Fruit fly (Drosophila melanogaster) whole organism, embryonic: ENCODE data around the gene CG32984.

Experiments
- CG10267 ChIP-seq: fragments of 200-800 bp; sonication (Bioruptor generic); optimal IDR thresholded peaks from 2 replicates; lab custom pipeline; 2018; ENCODE audit warnings: missing biosample characterization, mild to moderate bottlenecking, missing genetic modification characterization, moderate library complexity
- CG10431 ChIP-seq: fragments of 200-800 bp; sonication (Bioruptor generic); optimal IDR thresholded peaks from 3 replicates; lab custom pipeline; 2018; ENCODE audit warnings: missing biosample characterization, mild to moderate bottlenecking, missing genetic modification characterization
- CG10654 ChIP-seq: fragments of 200-800 bp; sonication (Bioruptor generic); optimal IDR thresholded peaks from 2 replicates; lab custom pipeline; 2016; ENCODE audit warnings: missing biosample characterization, missing genetic modification characterization
- CG11456 ChIP-seq: fragments of 200-800 bp; sonication (Bioruptor generic); IDR thresholded peaks from 3 replicates; pipeline ENCODE4 v1.3.6; 2022; ENCODE audit warnings: missing biosample characterization, missing genetic modification characterization
- CG12769 ChIP-seq: fragments of 200-800 bp; sonication (Bioruptor generic); optimal IDR thresholded peaks from 2 replicates; lab custom pipeline; 2019; ENCODE audit warnings: missing biosample characterization, mild to moderate bottlenecking, missing genetic modification characterization, moderate library complexity
- CG13624 ChIP-seq: fragments of 200-800 bp; sonication (Bioruptor generic); optimal IDR thresholded peaks from 2 replicates; lab custom pipeline; 2016; ENCODE audit warnings: missing biosample characterization, missing genetic modification characterization
- CG14441 ChIP-seq: fragments of 200-800 bp; sonication (Bioruptor generic); IDR thresholded peaks from 2 replicates; pipeline ENCODE4 v1.3.6; 2022; ENCODE audit warnings: missing biosample characterization, missing genetic modification characterization
- CG14667 ChIP-seq: fragments of 200-800 bp; sonication (Bioruptor generic); IDR thresholded peaks from 2 replicates; pipeline ENCODE4 v1.3.6; 2022; ENCODE audit warnings: missing biosample characterization, missing genetic modification characterization
- CG14860 ChIP-seq: fragments of 200-800 bp; sonication (Bioruptor generic); IDR thresholded peaks from 3 replicates; pipeline ENCODE4 v1.3.6; 2022; ENCODE audit warnings: missing biosample characterization, missing genetic modification characterization; ENCODE audit not compliant: partially characterized antibody
- CG14965 ChIP-seq: fragments of 200-800 bp; sonication (Bioruptor generic); optimal IDR thresholded peaks from 2 replicates; lab custom pipeline; 2016; ENCODE audit warnings: missing biosample characterization, missing genetic modification characterization, borderline replicate concordance
- CG1792 ChIP-seq: fragments of 200-800 bp; sonication (Bioruptor generic); optimal IDR thresholded peaks from 2 replicates; lab custom pipeline; 2016; ENCODE audit warnings: missing biosample characterization, missing genetic modification characterization
- CG2712 ChIP-seq: fragments of 200-800 bp; optimal IDR thresholded peaks from 3 replicates; lab custom pipeline; 2019; ENCODE audit warnings: missing biosample characterization, mild to moderate bottlenecking, missing genetic modification characterization, moderate library complexity
- CG3065 ChIP-seq: fragments of 200-800 bp; sonication (Bioruptor generic); optimal IDR thresholded peaks from 2 replicates; lab custom pipeline; 2016; ENCODE audit warnings: missing biosample characterization, missing genetic modification characterization
- CG31441 ChIP-seq: fragments of 200-800 bp; sonication (Bioruptor generic); IDR thresholded peaks from 2 replicates; pipeline ENCODE4 v1.3.6; 2022; ENCODE audit warnings: missing biosample characterization, missing genetic modification characterization
- CG33557 ChIP-seq: fragments of 200-800 bp; sonication (Bioruptor generic); optimal IDR thresholded peaks from 2 replicates; lab custom pipeline; 2019; ENCODE audit warnings: missing biosample characterization, mild to moderate bottlenecking, missing genetic modification characterization, moderate library complexity
- CG7839 ChIP-seq: fragments of 200-800 bp; sonication (Bioruptor generic); optimal IDR thresholded peaks from 3 replicates; lab custom pipeline; 2018; ENCODE audit warnings: missing biosample characterization, mild to moderate bottlenecking, missing genetic modification characterization, moderate library complexity
- CG8089 ChIP-seq: fragments of 200-800 bp; sonication (Bioruptor generic); optimal IDR thresholded peaks from 3 replicates; lab custom pipeline; 2016; ENCODE audit warnings: missing biosample characterization, missing genetic modification characterization
- CG9215 ChIP-seq: fragments of 200-800 bp; sonication (Bioruptor generic); IDR thresholded peaks from 2 replicates; pipeline ENCODE4 v1.3.6; 2022; ENCODE audit warnings: missing biosample characterization, missing genetic modification characterization
- CG9437 ChIP-seq: fragments of 200-800 bp; sonication (Bioruptor generic); optimal IDR thresholded peaks from 2 replicates; lab custom pipeline; 2018; ENCODE audit warnings: missing biosample characterization, mild to moderate bottlenecking, missing genetic modification characterization
- CG9727 ChIP-seq: fragments of 200-800 bp; sonication (Bioruptor generic); optimal IDR thresholded peaks from 3 replicates; lab custom pipeline; 2017; ENCODE audit warnings: missing biosample characterization, mild to moderate bottlenecking, missing genetic modification characterization
- CG9932 ChIP-seq: fragments of 200-800 bp; sonication (Bioruptor generic); IDR thresholded peaks from 2 replicates; pipeline ENCODE4 v1.3.6; 2022; ENCODE audit warnings: missing biosample characterization, missing genetic modification characterization
- CHES-1-like ChIP-seq: fragments of 200-800 bp; sonication (Bioruptor generic); optimal IDR thresholded peaks from 2 replicates; lab custom pipeline; 2016; ENCODE audit warnings: missing biosample characterization, missing genetic modification characterization
- CrebB ChIP-seq: fragments of 200-800 bp; sonication (Bioruptor generic); optimal IDR thresholded peaks from 3 replicates; lab custom pipeline; 2018; ENCODE audit warnings: missing biosample characterization, mild to moderate bottlenecking, missing genetic modification characterization
- H2.0 ChIP-seq: fragments of 200-800 bp; sonication (Bioruptor generic); IDR thresholded peaks from 2 replicates; pipeline ENCODE4 v1.3.6; 2022; ENCODE audit warnings: missing biosample characterization, missing genetic modification characterization
- HLH54F ChIP-seq: fragments of 200-800 bp; sonication (Bioruptor generic); optimal IDR thresholded peaks from 3 replicates; lab custom pipeline; 2016; ENCODE audit warnings: missing biosample characterization, missing genetic modification characterization
- Hr39 ChIP-seq: fragments of >200 bp; optimal IDR thresholded peaks from 2 replicates; lab custom pipeline; 2017
- Lpt ChIP-seq: fragments of >200 bp; optimal IDR thresholded peaks from 2 replicates; lab custom pipeline; 2018; ENCODE audit warnings: missing biosample characterization, missing genetic modification characterization
- MBD-R2 ChIP-seq: fragments of 200-800 bp; sonication (Bioruptor generic); IDR thresholded peaks from 2 replicates; pipeline ENCODE4 v1.3.6; 2022; ENCODE audit warnings: missing biosample characterization, missing genetic modification characterization
- Nf-YA ChIP-seq: fragments of 200-800 bp; sonication (Bioruptor generic); IDR thresholded peaks from 2 replicates; pipeline ENCODE4 v1.3.6; 2022; ENCODE audit warnings: missing biosample characterization, missing genetic modification characterization
- Oaz ChIP-seq: fragments of 200-800 bp; sonication (Bioruptor generic); IDR thresholded peaks from 2 replicates; pipeline ENCODE4 v1.3.6; 2022; ENCODE audit warnings: missing biosample characterization, missing genetic modification characterization
- Six4 ChIP-seq: fragments of 200-800 bp; sonication (Bioruptor generic); optimal IDR thresholded peaks from 2 replicates; lab custom pipeline; 2016; ENCODE audit warnings: missing biosample characterization, missing genetic modification characterization
- ara ChIP-seq: fragments of 200-800 bp; sonication (Bioruptor generic); IDR thresholded peaks from 2 replicates; pipeline ENCODE4 v1.3.6; 2022; ENCODE audit warnings: missing biosample characterization, missing genetic modification characterization
- ash1 ChIP-seq: fragments of 200-800 bp; sonication (Bioruptor generic); optimal IDR thresholded peaks from 2 replicates; lab custom pipeline; 2018; ENCODE audit warnings: missing biosample characterization, mild to moderate bottlenecking, missing genetic modification characterization
- bcd ChIP-seq: fragments of 200-800 bp; sonication (Bioruptor generic); optimal IDR thresholded peaks from 2 replicates; lab custom pipeline; 2017; ENCODE audit warnings: missing biosample characterization, mild to moderate bottlenecking, missing genetic modification characterization
- bsh ChIP-seq, 2 experiments: fragments of 200-800 bp; sonication (Bioruptor generic); optimal IDR thresholded peaks; 2 replicates each; lab custom pipeline; 2017 to 2018; ENCODE audit warnings: mild to moderate bottlenecking in 2 of 2, missing biosample characterization in 2 of 2, missing genetic modification characterization in 2 of 2, moderate library complexity in 1 of 2
- cad ChIP-seq: fragments of >200 bp; optimal IDR thresholded peaks from 2 replicates; lab custom pipeline; 2017; ENCODE audit warnings: missing biosample characterization, missing genetic modification characterization
- dm ChIP-seq: fragments of 200-800 bp; sonication (Bioruptor generic); optimal IDR thresholded peaks from 3 replicates; lab custom pipeline; 2016; ENCODE audit warnings: missing biosample characterization, missing genetic modification characterization
- dmrt99B ChIP-seq: fragments of 200-800 bp; sonication (Bioruptor generic); optimal IDR thresholded peaks from 2 replicates; lab custom pipeline; 2018; ENCODE audit warnings: missing biosample characterization, mild to moderate bottlenecking, missing genetic modification characterization, moderate library complexity
- gem ChIP-seq: fragments of 200-800 bp; sonication (Bioruptor generic); optimal IDR thresholded peaks from 2 replicates; lab custom pipeline; 2019; ENCODE audit warnings: missing biosample characterization, mild to moderate bottlenecking, missing genetic modification characterization, moderate library complexity
- h ChIP-seq: fragments of >200 bp; optimal IDR thresholded peaks from 2 replicates; lab custom pipeline; 2017
- hb ChIP-seq: fragments of 200-800 bp; sonication (Bioruptor generic); IDR thresholded peaks from 3 replicates; pipeline ENCODE4 v1.3.6; 2022; ENCODE audit warnings: missing biosample characterization, missing genetic modification characterization; ENCODE audit not compliant: partially characterized antibody
- ind ChIP-seq: fragments of 200-800 bp; sonication (Bioruptor generic); optimal IDR thresholded peaks from 3 replicates; lab custom pipeline; 2016; ENCODE audit warnings: missing biosample characterization, missing genetic modification characterization
- jigr1 ChIP-seq: fragments of 200-800 bp; sonication (Bioruptor generic); IDR thresholded peaks from 3 replicates; pipeline ENCODE4 v1.3.6; 2022; ENCODE audit warnings: missing biosample characterization, missing genetic modification characterization
- nerfin-1 ChIP-seq: fragments of 200-800 bp; sonication (Bioruptor generic); optimal IDR thresholded peaks from 3 replicates; lab custom pipeline; 2019; ENCODE audit warnings: missing biosample characterization, mild to moderate bottlenecking, missing genetic modification characterization, moderate library complexity
- oc ChIP-seq: fragments of 200-800 bp; sonication (Bioruptor generic); optimal IDR thresholded peaks from 2 replicates; lab custom pipeline; 2018; ENCODE audit warnings: missing biosample characterization, mild to moderate bottlenecking, missing genetic modification characterization, moderate library complexity
- org-1 ChIP-seq: fragments of 200-800 bp; sonication (Bioruptor generic); optimal IDR thresholded peaks from 2 replicates; lab custom pipeline; 2017; ENCODE audit warnings: missing biosample characterization, missing genetic modification characterization
- pho ChIP-seq: fragments of 200-800 bp; sonication (Bioruptor generic); optimal IDR thresholded peaks from 2 replicates; lab custom pipeline; 2016; ENCODE audit warnings: missing biosample characterization, missing genetic modification characterization
- run ChIP-seq: fragments of 200-800 bp; sonication (Bioruptor generic); optimal IDR thresholded peaks from 3 replicates; lab custom pipeline; 2018; ENCODE audit warnings: missing biosample characterization, mild to moderate bottlenecking, missing genetic modification characterization
- salm ChIP-seq: fragments of 200-800 bp; sonication (Bioruptor generic); optimal IDR thresholded peaks from 2 replicates; lab custom pipeline; 2018; ENCODE audit warnings: missing biosample characterization, mild to moderate bottlenecking, missing genetic modification characterization
- sug ChIP-seq: fragments of 200-800 bp; optimal IDR thresholded peaks from 2 replicates; lab custom pipeline; 2019; ENCODE audit warnings: missing biosample characterization, mild to moderate bottlenecking, missing genetic modification characterization, moderate library complexity
- tx ChIP-seq: fragments of 200-800 bp; sonication (Bioruptor generic); optimal IDR thresholded peaks from 2 replicates; lab custom pipeline; 2016; ENCODE audit warnings: missing biosample characterization, missing genetic modification characterization
- wor ChIP-seq: fragments of 200-800 bp; sonication (Bioruptor generic); IDR thresholded peaks from 2 replicates; pipeline ENCODE4 v1.3.6; 2022; ENCODE audit warnings: missing biosample characterization, missing genetic modification characterization

CG32984 gene

DNA sequence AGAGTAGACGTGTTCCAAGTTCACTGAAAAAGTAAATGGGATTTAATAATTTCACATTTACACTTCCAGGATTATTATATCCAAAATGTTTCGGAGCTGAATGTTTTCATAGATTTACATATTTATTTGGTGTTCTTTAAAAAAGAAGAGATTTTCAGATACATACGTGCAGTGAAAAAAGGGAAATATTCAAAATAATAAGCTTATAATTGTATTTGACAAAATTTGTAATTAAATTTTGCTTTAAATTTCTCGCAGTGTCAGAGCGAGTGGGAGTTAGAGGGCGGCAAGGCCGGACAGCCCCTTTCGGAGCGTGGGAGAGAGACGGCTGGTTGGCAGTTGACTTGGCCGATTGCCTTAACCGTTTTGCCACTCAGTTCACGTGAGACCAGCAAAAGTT lies 27.8 kb upstream of the CG32984 start, which contains the start of gene Tsp29Fb (continued):
- peak; percentile 1 for TF ChIP-seq dm (GFP tag; lab: Kevin White, UChicago)
- peak; percentile 31; the same call in 1 of the 2 replicates for TF ChIP-seq H2.0 (GFP tag; lab: Robert Waterston, UW)
- peak; percentile 54 for TF ChIP-seq CHES-1-like (GFP tag; lab: Kevin White, UChicago)
- peak; percentile 45; the same call in 1 of the 2 replicates for TF ChIP-seq Nf-YA (GFP tag; lab: Robert Waterston, UW)
- TF ChIP-seq CG14667 (GFP tag; lab: Robert Waterston, UW) = peak; percentile 49; the same call in 1 of the 2 replicates
- peak; percentile 73 for TF ChIP-seq CG2712 (tag; lab: Kevin White, UChicago)
- no peak for TF ChIP-seq CG14965 (GFP tag; lab: Kevin White, UChicago)
- no peak for TF ChIP-seq cad (GFP tag; lab: Kevin White, UChicago)
- peak; percentile 51 for TF ChIP-seq Six4 (GFP tag; lab: Kevin White, UChicago)
- TF ChIP-seq bsh (GFP tag; optimal IDR thresholded peaks at IDR 0.05; lab: Kevin White, UChicago) = peak in 1 of 2 experiments; percentile 57
- TF ChIP-seq CG9215 = peak; percentile 71
- TF ChIP-seq salm = peak; percentile 52
- peak; percentile 89 for TF ChIP-seq dmrt99B (tag; lab: Kevin White, UChicago)
- TF ChIP-seq jigr1 = 0 out of 3 replicates have a peak, but pooled peaks have one; percentile 11
- peak; percentile 36 for TF ChIP-seq HLH54F (GFP tag; lab: Kevin White, UChicago)
- no peak for TF ChIP-seq CG10431
- no peak for TF ChIP-seq ash1 (GFP tag; lab: Kevin White, UChicago)
- TF ChIP-seq nerfin-1 = peak; percentile 68
- peak; percentile 71 for TF ChIP-seq CG13624 (GFP tag; lab: Kevin White, UChicago)
- peak; percentile 60 for TF ChIP-seq pho (GFP tag; lab: Kevin White, UChicago)
- peak; percentile 88 for TF ChIP-seq gem (tag; lab: Kevin White, UChicago)
- TF ChIP-seq ind (GFP tag; lab: Kevin White, UChicago) = peak; percentile 73
- TF ChIP-seq CG8089 (GFP tag; lab: Kevin White, UChicago) = peak; percentile 4
- no peak for TF ChIP-seq Hr39 (lab: Kevin White, UChicago)
- peak; percentile 52 for TF ChIP-seq CrebB (tag; lab: Kevin White, UChicago)
- peak; percentile 28 for TF ChIP-seq tx
- peak; percentile 64 for TF ChIP-seq CG9437 (GFP tag; lab: Kevin White, UChicago)
- TF ChIP-seq CG7839 (tag; lab: Kevin White, UChicago) = peak; percentile 88
- peak; percentile 75 for TF ChIP-seq CG31441 (GFP tag; lab: Robert Waterston, UW)
- TF ChIP-seq CG11456 = peak; percentile 63; the same call in 2 of the 3 replicates
- TF ChIP-seq hb (GFP tag; lab: Robert Waterston, UW) = no peak
- 0 out of 2 replicates have a peak, but pooled peaks have one; percentile 31 for TF ChIP-seq MBD-R2 (GFP tag; lab: Robert Waterston, UW)
- TF ChIP-seq CG3065 (GFP tag; lab: Kevin White, UChicago) = no peak
- TF ChIP-seq wor (GFP tag; lab: Robert Waterston, UW) = peak; percentile 60; the same call in 1 of the 2 replicates
- no peak for TF ChIP-seq CG14860 (GFP tag; lab: Robert Waterston, UW)
- TF ChIP-seq ara (GFP tag; lab: Robert Waterston, UW) = peak; percentile 45; the same call in 1 of the 2 replicates
- TF ChIP-seq Oaz (GFP tag; lab: Robert Waterston, UW) = peak; percentile 38; the same call in 1 of the 2 replicates
- TF ChIP-seq h (lab: Kevin White, UChicago) = no peak
- peak; percentile 52 for TF ChIP-seq run (tag; lab: Kevin White, UChicago)
- TF ChIP-seq CG10267 (tag; lab: Kevin White, UChicago) = peak; percentile 52
- peak; percentile 77 for TF ChIP-seq CG9727 (GFP tag; lab: Kevin White, UChicago)
- no peak for TF ChIP-seq Lpt
- peak; percentile 38 for TF ChIP-seq oc (tag; lab: Kevin White, UChicago)
- peak; percentile 16 for TF ChIP-seq CG1792
- TF ChIP-seq CG9932 (GFP tag; lab: Robert Waterston, UW) = peak; percentile 72
- TF ChIP-seq CG10654 (GFP tag; lab: Kevin White, UChicago) = peak; percentile 56
- TF ChIP-seq CG14441 (GFP tag; lab: Robert Waterston, UW) = peak; percentile 65
- TF ChIP-seq org-1 (GFP tag; lab: Kevin White, UChicago) = peak; percentile 71
- no peak for TF ChIP-seq CG33557 (GFP tag; lab: Kevin White, UChicago)
- TF ChIP-seq sug (tag; lab: Kevin White, UChicago) = peak; percentile 82
- peak; percentile 66 for TF ChIP-seq CG12769 (tag; lab: Kevin White, UChicago)
- TF ChIP-seq bcd = peak; percentile 75
